Worm (Caenorhabditis elegans) whole organism, early embryonic: ENCODE measurements around the gene pqn-42.

ENCODE experiments used
- B0310.2 ChIP-seq: sonication (generic microtip); optimal IDR thresholded peaks from 2 replicates; lab custom pipeline; 2016; ENCODE audit warnings: mild to moderate bottlenecking, missing genetic modification characterization, missing compliant biosample characterization
- ama-1 ChIP-seq: fragments of 150-350 bp; optimal IDR thresholded peaks from 2 replicates; lab custom pipeline; 2014
- ceh-36 ChIP-seq: sonication (generic microtip); optimal IDR thresholded peaks from 2 replicates; lab custom pipeline; 2016; ENCODE audit warnings: missing genetic modification characterization, inconsistent platforms, missing compliant biosample characterization
- hmbx-1 ChIP-seq: sonication (generic microtip); optimal IDR thresholded peaks from 2 replicates; lab custom pipeline; 2016; ENCODE audit warnings: mild to moderate bottlenecking, missing genetic modification characterization, missing compliant biosample characterization

DNA sequence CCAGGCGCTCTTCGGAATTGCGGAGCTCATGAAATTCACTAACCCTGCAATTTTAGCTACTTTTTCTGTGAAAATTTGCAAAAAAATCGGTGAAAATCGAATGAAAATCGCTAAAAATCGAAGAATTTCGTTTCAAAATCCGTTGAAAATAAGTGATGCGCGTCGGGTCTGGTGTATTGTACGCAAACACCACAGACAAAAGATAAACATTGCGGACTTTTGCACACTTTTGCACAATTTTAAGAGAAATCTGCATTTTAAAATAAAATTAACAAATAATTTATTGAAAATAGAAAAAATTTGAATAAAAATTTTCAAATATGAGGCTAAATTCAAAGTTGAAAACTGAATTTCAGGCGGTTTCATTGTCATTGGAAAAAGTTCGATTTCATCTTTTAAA lies 20.3 kb upstream of the pqn-42 start, which contains the start of gene F53G2.12:
- no peak for TF ChIP-seq ama-1 (lab: Kevin White, UChicago)
- TF ChIP-seq ceh-36 (tag; lab: Kevin White, UChicago), result no peak
- TF ChIP-seq hmbx-1, result no peak
- no peak for TF ChIP-seq B0310.2 (tag; lab: Kevin White, UChicago)
